Fruit fly (Drosophila melanogaster) whole organism, prepupa: ENCODE data around the gene CG43348.

Experiments used
- CG6854 ChIP-seq: fragments of 200-800 bp; sonication (Bioruptor generic); optimal IDR thresholded peaks from 2 replicates; lab custom pipeline; 2017; ENCODE audit warnings: missing biosample characterization, mild to moderate bottlenecking, missing genetic modification characterization
- Eip78C ChIP-seq: fragments of 200-800 bp; sonication (Bioruptor generic); peaks from one replicate; lab custom pipeline; 2016; ENCODE audit warnings: missing biosample characterization, missing genetic modification characterization
- Hr39 ChIP-seq: fragments of 200-800 bp; sonication (Bioruptor generic); optimal IDR thresholded peaks from 2 replicates; lab custom pipeline; 2016; ENCODE audit warnings: missing biosample characterization, missing genetic modification characterization
- Lpt ChIP-seq: fragments of 200-800 bp; sonication (Bioruptor generic); optimal IDR thresholded peaks from 3 replicates; lab custom pipeline; 2016; ENCODE audit warnings: missing biosample characterization, missing genetic modification characterization
- Met ChIP-seq: fragments of 200-800 bp; sonication (Bioruptor generic); optimal IDR thresholded peaks from 3 replicates; lab custom pipeline; 2016; ENCODE audit warnings: missing biosample characterization, missing genetic modification characterization
- dac ChIP-seq: fragments of 200-800 bp; sonication (Bioruptor generic); optimal IDR thresholded peaks from 2 replicates; lab custom pipeline; 2017; ENCODE audit warnings: missing biosample characterization, mild to moderate bottlenecking, missing genetic modification characterization
- eg ChIP-seq: fragments of 200-800 bp; sonication (Bioruptor generic); IDR thresholded peaks from 3 replicates; pipeline ENCODE4 v1.3.6; 2022; ENCODE audit warnings: missing biosample characterization, missing genetic modification characterization

DNA sequence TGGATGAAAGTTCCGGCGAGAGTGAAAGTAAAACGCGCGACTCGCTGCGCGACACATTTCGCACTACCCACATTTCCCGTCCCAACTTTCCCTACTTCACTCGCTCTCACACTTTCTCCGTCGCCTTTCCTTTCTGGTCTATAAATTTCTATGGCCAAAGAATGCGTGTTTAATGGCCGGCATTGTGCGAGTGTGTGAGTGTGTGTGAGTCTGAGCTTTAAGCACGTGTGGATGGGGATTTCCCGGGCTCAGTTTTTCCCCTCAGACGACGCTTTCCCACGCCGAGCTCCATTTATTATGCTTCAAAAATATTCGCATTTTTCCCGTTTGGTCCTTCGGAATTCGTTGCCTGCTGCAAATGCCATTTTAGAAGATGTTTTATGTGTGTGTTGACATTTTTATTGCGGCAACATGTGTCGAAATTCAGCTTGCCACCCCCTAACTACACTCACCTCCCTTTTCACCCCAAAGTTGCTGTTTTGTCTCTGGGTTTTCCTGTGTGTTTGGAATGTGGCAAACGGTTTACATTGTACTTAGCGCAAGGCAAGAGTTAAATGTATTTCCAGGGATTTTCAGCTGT is 17.9 kb downstream of the CG43348 start:
- TF ChIP-seq eg (GFP tag; lab: Robert Waterston, UW) (no peak), Lpt (GFP tag; lab: Kevin White, UChicago) (no peak), Eip78C (GFP tag; lab: Kevin White, UChicago) (no peak), CG6854 (GFP tag; lab: Kevin White, UChicago) (no peak), Hr39 (GFP tag; lab: Kevin White, UChicago) (no peak), dac (no peak), Met (GFP tag; lab: Kevin White, UChicago) (no peak)
